Fruit fly (Drosophila melanogaster) whole organism, adult: Measurements from ENCODE around the gene CG8915.

Source experiments
- CG11617 ChIP-seq: fragments of 200-800 bp; sonication (Bioruptor generic); optimal IDR thresholded peaks from 2 replicates; lab custom pipeline; 2017; ENCODE audit warnings: mild to moderate bottlenecking, missing biosample characterization, missing genetic modification reagents, missing genetic modification characterization
- CG33017 ChIP-seq: fragments of 200-800 bp; sonication (Bioruptor generic); optimal IDR thresholded peaks from 2 replicates; lab custom pipeline; 2018; ENCODE audit warnings: missing biosample characterization, mild to moderate bottlenecking, missing genetic modification characterization, moderate library complexity
- Hr96 ChIP-seq: fragments of 200-800 bp; sonication (Bioruptor generic); optimal IDR thresholded peaks from 2 replicates; lab custom pipeline; 2016; ENCODE audit warnings: missing biosample characterization, missing genetic modification characterization
- kay ChIP-seq: fragments of 200-800 bp; sonication (Bioruptor generic); peaks from one replicate; lab custom pipeline; 2016; ENCODE audit warnings: missing biosample characterization, missing genetic modification characterization, borderline replicate concordance

- no peak for TF ChIP-seq CG33017 (tag; lab: Kevin White, UChicago)
- no peak for TF ChIP-seq CG11617
- no peak for TF ChIP-seq kay (GFP tag; lab: Kevin White, UChicago)
- TF ChIP-seq Hr96 (GFP tag; lab: Kevin White, UChicago): no peak
These were observed 29.8 kb downstream of the CG8915 start, which contains the start of gene CG5162 for dm6 chrX:17215004-17215403.
